Comparison of ENCODE assay signal across 1 fruit fly cellular context in genomic region chrX:14952097-14952844, dm6.
TF ChIP-seq lines count a peak whose summit lies in the region.

No protein-coding gene starts in this region.

TF ChIP-seq in whole organism, embryonic, 481 proteins besides CTCF, POLR2A, EP300 and RAD21 (continued from another document):
- TF ChIP-seq Doc3 (GFP tag; IDR thresholded peaks at IDR 0.05; lab: Robert Waterston, UW; ENCODE audit: partially characterized antibody) (no peak), E2f2 (GFP tag; IDR thresholded peaks at IDR 0.05; lab: Robert Waterston, UW) (peak; percentile 24; the same call in 1 of the 2 replicates), CG8388 (GFP tag; optimal IDR thresholded peaks at IDR 0.05; lab: Kevin White, UChicago) (peak; percentile 77), lov (optimal IDR thresholded peaks at IDR 0.05; lab: Kevin White, UChicago) (no peak), lov (GFP tag; IDR thresholded peaks at IDR 0.05; lab: Robert Waterston, UW) (peak; percentile 45; the same call in 1 of the 3 replicates), CG8765 (GFP tag; IDR thresholded peaks at IDR 0.05; lab: Robert Waterston, UW) (no peak), ato (GFP tag; IDR thresholded peaks at IDR 0.05; lab: Robert Waterston, UW; ENCODE audit: partially characterized antibody) (no peak), YL-1 (GFP tag; optimal IDR thresholded peaks at IDR 0.05; lab: Kevin White, UChicago) (no peak), Ravus (GFP tag; IDR thresholded peaks at IDR 0.05; lab: Robert Waterston, UW) (no peak), HmgD (GFP tag; optimal IDR thresholded peaks at IDR 0.05; lab: Kevin White, UChicago) (no peak), CG11723 (GFP tag; optimal IDR thresholded peaks at IDR 0.05; lab: Kevin White, UChicago) (peak; percentile 0), Neu2 (GFP tag; optimal IDR thresholded peaks at IDR 0.05; lab: Kevin White, UChicago; ENCODE audit: borderline replicate concordance) (no peak), CG13775 (GFP tag; optimal IDR thresholded peaks at IDR 0.05; lab: Kevin White, UChicago) (peak; percentile 1), HLH4C (GFP tag; IDR thresholded peaks at IDR 0.05; lab: Robert Waterston, UW; ENCODE audit: partially characterized antibody) (no peak), CG15514 (GFP tag; optimal IDR thresholded peaks at IDR 0.05; lab: Kevin White, UChicago) (no peak), E2f1 (GFP tag; IDR thresholded peaks at IDR 0.05; lab: Robert Waterston, UW) (peak; percentile 33; the same call in 1 of the 2 replicates), Blimp-1 (GFP tag; optimal IDR thresholded peaks at IDR 0.05; lab: Kevin White, UChicago) (peak; percentile 58), CG15073 (GFP tag; optimal IDR thresholded peaks at IDR 0.05; lab: Kevin White, UChicago) (no peak), BtbVII (GFP tag; optimal IDR thresholded peaks at IDR 0.05; lab: Kevin White, UChicago) (no peak), cato (GFP tag; optimal IDR thresholded peaks at IDR 0.05; lab: Kevin White, UChicago; ENCODE audit: borderline replicate concordance) (peak; percentile 18), Hey (tag; optimal IDR thresholded peaks at IDR 0.05; lab: Kevin White, UChicago) (no peak), hbn (GFP tag; IDR thresholded peaks at IDR 0.05; lab: Robert Waterston, UW; ENCODE audit: partially characterized antibody) (no peak)
TF ChIP-seq in whole organism, embryonic: peak in this region for 185.
